Worm (Caenorhabditis elegans) whole organism, L3 larva: Measurements from ENCODE around the gene snpc-3.1.

Source experiments
- elt-2 ChIP-seq: sonication (generic microtip); optimal IDR thresholded peaks from 2 replicates; lab custom pipeline; 2016; ENCODE audit warnings: missing genetic modification reagents, mild to moderate bottlenecking, missing genetic modification characterization, missing compliant biosample characterization
- fos-1 ChIP-seq: fragments of 150-350 bp; optimal IDR thresholded peaks from 2 replicates; lab custom pipeline; 2014; ENCODE audit warnings: missing biosample characterization, missing genetic modification characterization
- nhr-11 ChIP-seq: fragments of 150-350 bp; optimal IDR thresholded peaks from 2 replicates; lab custom pipeline; 2014; ENCODE audit warnings: missing biosample characterization, missing genetic modification characterization
- nhr-23 ChIP-seq: fragments of 150-350 bp; optimal IDR thresholded peaks from 2 replicates; lab custom pipeline; 2014; ENCODE audit warnings: missing biosample characterization, missing genetic modification reagents, missing genetic modification characterization
- nhr-237 ChIP-seq: fragments of 150-350 bp; optimal IDR thresholded peaks from 2 replicates; lab custom pipeline; 2014; ENCODE audit warnings: missing biosample characterization, missing genetic modification characterization
- nhr-25 ChIP-seq: sonication (generic microtip); optimal IDR thresholded peaks from 2 replicates; lab custom pipeline; 2017; ENCODE audit warnings: missing biosample characterization, missing genetic modification characterization
- nhr-67 ChIP-seq: fragments of 150-350 bp; optimal IDR thresholded peaks from 2 replicates; lab custom pipeline; 2014; ENCODE audit warnings: missing biosample characterization, missing genetic modification characterization
- nhr-76 ChIP-seq: fragments of 150-350 bp; sonication (generic microtip); optimal IDR thresholded peaks from 5 replicates; lab custom pipeline; 2014; ENCODE audit warnings: missing biosample characterization, missing genetic modification characterization

- TF ChIP-seq nhr-237 (no peak), nhr-67 (tag; lab: Kevin White, UChicago) (no peak), nhr-23 (tag; lab: Kevin White, UChicago) (no peak), nhr-76 (no peak), nhr-25 (tag; lab: Kevin White, UChicago) (no peak), fos-1 (no peak), elt-2 (tag; lab: Kevin White, UChicago) (no peak), nhr-11 (tag; lab: Kevin White, UChicago) (no peak)
Observed at ce11 chrIV:5469739-5470138, 16.3 kb downstream of the snpc-3.1 start, which contains the start of gene rme-2.
